Worm (Caenorhabditis elegans): ENCODE results near the gene unc-27.

unc-27 gene

DNA sequence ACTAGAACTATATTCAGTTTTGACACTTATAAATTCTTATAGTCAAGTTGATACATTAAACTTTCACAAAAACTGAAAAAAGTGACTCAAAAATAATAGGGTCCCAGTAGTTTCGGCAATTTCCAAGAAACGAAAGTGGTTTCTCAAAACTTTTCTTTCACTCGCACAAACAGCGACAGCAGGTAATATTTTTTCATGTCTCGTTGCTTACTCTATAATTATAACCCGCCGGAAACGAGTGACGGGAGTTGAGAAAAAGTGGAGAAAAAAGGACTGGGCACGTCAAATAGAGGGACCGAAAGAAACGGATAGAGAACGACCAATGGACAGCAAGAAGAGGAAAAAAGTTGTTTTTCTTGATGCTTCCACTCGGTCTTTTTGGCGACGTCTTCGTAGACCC lies 10.7 kb downstream of the unc-27 start:
- TF ChIP-seq sem-2 (GFP tag; optimal IDR thresholded peaks at IDR 0.05) (no peak), lsy-2 (tag; optimal IDR thresholded peaks at IDR 0.05) (no peak), drap-1 (GFP tag; optimal IDR thresholded peaks at IDR 0.05) (no peak), elt-1 (tag; optimal IDR thresholded peaks at IDR 0.05; ENCODE audit: borderline replicate concordance, insufficient read depth) (no peak), mab-5 (tag; optimal IDR thresholded peaks at IDR 0.05) (no peak), unc-62 (GFP tag; optimal IDR thresholded peaks at IDR 0.05) (no peak), ceh-83 (GFP tag; optimal IDR thresholded peaks at IDR 0.05) (no peak), ces-1 (GFP tag; optimal IDR thresholded peaks at IDR 0.05) (no peak), unc-120 (tag; optimal IDR thresholded peaks at IDR 0.05; ENCODE audit: poor library complexity, severe bottlenecking) (no peak), nhr-12 (tag; optimal IDR thresholded peaks at IDR 0.05) (no peak), snpc-4 (tag; optimal IDR thresholded peaks at IDR 0.05) (no peak), mls-2 (tag; optimal IDR thresholded peaks at IDR 0.05) (no peak), blmp-1 (tag; optimal IDR thresholded peaks at IDR 0.05) (no peak)

DNA sequence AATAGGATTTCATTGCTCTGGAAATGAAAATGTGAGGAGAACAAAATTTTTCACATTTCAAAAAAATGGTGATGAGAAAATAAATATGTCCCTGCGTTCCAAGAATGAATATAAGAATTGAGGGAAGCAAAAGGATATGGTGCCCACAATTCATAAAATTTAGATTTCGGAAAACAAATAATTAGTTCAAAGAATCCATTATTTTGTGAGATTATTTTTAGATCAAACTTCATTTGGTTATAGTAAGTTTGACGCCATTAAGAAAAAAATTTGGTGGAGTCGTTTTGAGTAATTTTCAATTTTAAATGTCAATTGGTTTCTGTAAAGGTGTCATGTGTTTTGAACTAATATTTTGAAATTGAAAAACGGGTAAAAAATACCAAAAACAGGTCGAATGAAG lies 11.1 kb downstream of the unc-27 start:
- no peak for TF ChIP-seq mls-2 (tag; optimal IDR thresholded peaks at IDR 0.05)
- no peak for TF ChIP-seq blmp-1 (tag; optimal IDR thresholded peaks at IDR 0.05)
- no peak for TF ChIP-seq ztf-11 (tag; optimal IDR thresholded peaks at IDR 0.05)
- TF ChIP-seq unc-62 (GFP tag; optimal IDR thresholded peaks at IDR 0.05) = no peak
- no peak for TF ChIP-seq elt-1 (tag; optimal IDR thresholded peaks at IDR 0.05; ENCODE audit: borderline replicate concordance, insufficient read depth)
- no peak for TF ChIP-seq ceh-43 (GFP tag; optimal IDR thresholded peaks at IDR 0.05)
- no peak for TF ChIP-seq nhr-12 (tag; optimal IDR thresholded peaks at IDR 0.05)
- no peak for TF ChIP-seq ces-1 (GFP tag; optimal IDR thresholded peaks at IDR 0.05)
- no peak for TF ChIP-seq ceh-39 (tag; optimal IDR thresholded peaks at IDR 0.05)
- TF ChIP-seq zip-8 (tag; optimal IDR thresholded peaks at IDR 0.05) = no peak
- no peak for TF ChIP-seq snpc-4 (tag; optimal IDR thresholded peaks at IDR 0.05)

DNA sequence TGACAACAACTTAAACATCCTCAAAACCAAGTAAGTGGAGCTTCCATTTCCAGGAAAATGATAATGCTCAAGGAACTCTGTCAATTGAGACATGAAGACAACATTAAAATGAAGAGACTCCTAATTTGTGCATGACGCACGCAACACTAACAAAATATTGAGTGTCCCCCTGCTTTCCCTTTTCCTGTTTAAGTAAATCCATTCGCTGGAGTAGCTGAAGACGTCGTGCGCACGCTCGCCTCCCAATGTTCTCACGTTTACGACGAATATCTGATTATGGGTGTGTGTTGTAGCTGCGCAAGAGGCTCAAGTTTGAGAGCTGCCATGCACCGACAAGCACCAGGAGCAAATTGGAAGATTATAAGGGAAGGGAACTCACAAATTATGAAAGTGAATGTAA lies 11.7 kb downstream of the unc-27 start:
- no peak for TF ChIP-seq hlh-1 (tag; optimal IDR thresholded peaks at IDR 0.05)
- TF ChIP-seq ces-1 (GFP tag; optimal IDR thresholded peaks at IDR 0.05) = peak; percentile 92

DNA sequence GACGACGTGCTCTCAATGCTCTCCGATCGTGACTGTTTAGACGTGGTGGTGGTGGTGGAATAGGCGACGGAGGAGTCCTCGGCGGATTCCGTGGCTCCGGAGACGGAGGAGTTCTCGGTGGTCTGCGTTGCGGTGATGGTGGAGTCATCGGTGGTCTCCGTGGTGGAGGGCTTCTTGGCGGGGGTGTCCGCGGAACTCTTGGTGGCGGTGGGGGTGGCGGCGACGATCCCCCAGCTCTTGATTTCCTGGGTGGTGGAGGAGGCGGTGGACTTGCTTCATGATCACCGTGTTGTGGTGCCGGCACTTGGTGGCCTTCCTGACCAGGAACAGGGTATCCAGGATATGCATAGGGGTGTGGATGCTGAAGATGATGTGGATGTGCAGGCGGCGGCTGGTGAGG lies 16.2 kb downstream of the unc-27 start:
- no peak for TF ChIP-seq flh-1 (GFP tag; optimal IDR thresholded peaks at IDR 0.05)
- no peak for TF ChIP-seq M03D4.4 (tag; optimal IDR thresholded peaks at IDR 0.05)
- no peak for TF ChIP-seq lin-13 (tag; optimal IDR thresholded peaks at IDR 0.05)
- TF ChIP-seq nhr-12 (tag; optimal IDR thresholded peaks at IDR 0.05) = no peak
- TF ChIP-seq lsy-2 (tag; optimal IDR thresholded peaks at IDR 0.05) = no peak
- no peak for TF ChIP-seq cnd-1 (tag; optimal IDR thresholded peaks at IDR 0.05)
- TF ChIP-seq sptf-1 (tag; optimal IDR thresholded peaks at IDR 0.05) = no peak
- no peak for TF ChIP-seq ces-1 (GFP tag; optimal IDR thresholded peaks at IDR 0.05)
- TF ChIP-seq hlh-1 (tag; optimal IDR thresholded peaks at IDR 0.05) = no peak
- no peak for TF ChIP-seq ceh-39 (tag; optimal IDR thresholded peaks at IDR 0.05)
- TF ChIP-seq bed-3 (GFP tag; optimal IDR thresholded peaks at IDR 0.05) = no peak
- TF ChIP-seq sem-2 (GFP tag; optimal IDR thresholded peaks at IDR 0.05) = no peak
- TF ChIP-seq elt-1 (tag; optimal IDR thresholded peaks at IDR 0.05; ENCODE audit: borderline replicate concordance, insufficient read depth) = no peak
- TF ChIP-seq mab-5 (tag; optimal IDR thresholded peaks at IDR 0.05) = no peak

DNA sequence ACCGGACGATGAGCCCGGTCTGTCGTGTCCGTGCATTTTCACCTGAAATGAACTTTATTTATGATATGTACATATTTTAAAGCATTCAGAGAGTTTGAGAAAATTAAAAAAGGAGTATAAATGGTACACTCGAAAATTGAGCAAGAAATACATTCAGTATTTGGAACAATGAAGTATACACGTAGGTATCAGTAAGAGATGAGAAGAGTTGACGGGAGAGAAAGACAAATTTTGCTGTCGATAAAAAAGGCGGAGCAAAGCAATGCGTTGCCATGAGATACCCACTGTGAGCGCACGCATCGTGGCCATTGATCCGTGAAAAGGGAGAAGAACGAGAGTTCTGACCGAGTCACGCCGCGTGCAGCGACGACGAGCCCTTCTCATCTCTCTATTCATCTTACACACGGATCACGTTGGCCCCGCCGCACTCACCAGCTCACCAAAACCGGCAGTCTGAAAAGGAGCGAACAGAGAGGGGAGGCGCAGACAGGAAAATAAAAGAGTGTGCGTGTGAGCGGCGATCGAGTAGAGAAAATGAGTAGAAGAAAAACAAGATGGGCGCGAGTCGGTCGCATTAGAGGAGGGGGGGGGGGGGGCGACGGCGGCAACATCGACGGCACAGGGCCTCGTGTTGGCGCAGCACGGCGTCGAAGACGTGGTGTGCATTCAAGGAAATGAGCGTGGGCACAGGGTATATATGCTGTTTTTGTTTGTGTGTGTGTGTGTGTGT lies 17.0 kb downstream of the unc-27 start, which contains the start of gene R04E5.8:
R04E5.8 (minus strand) TSS at position 51 of the 730 bp plus-strand sequence.
- TF ChIP-seq unc-120 (tag; optimal IDR thresholded peaks at IDR 0.05; ENCODE audit: poor library complexity, severe bottlenecking) (peak; percentile 48), mep-1 (tag; optimal IDR thresholded peaks at IDR 0.05) (no peak), zip-8 (tag; optimal IDR thresholded peaks at IDR 0.05) (no peak)

- TF ChIP-seq nhr-28 (tag; optimal IDR thresholded peaks at IDR 0.05) (no peak), ceh-83 (GFP tag; optimal IDR thresholded peaks at IDR 0.05) (no peak), bed-3 (GFP tag; optimal IDR thresholded peaks at IDR 0.05) (no peak), ceh-43 (GFP tag; optimal IDR thresholded peaks at IDR 0.05) (no peak), flh-1 (GFP tag; optimal IDR thresholded peaks at IDR 0.05) (no peak), elt-1 (tag; optimal IDR thresholded peaks at IDR 0.05; ENCODE audit: borderline replicate concordance, insufficient read depth) (no peak), sem-2 (GFP tag; optimal IDR thresholded peaks at IDR 0.05) (no peak), M03D4.4 (tag; optimal IDR thresholded peaks at IDR 0.05) (no peak), drap-1 (GFP tag; optimal IDR thresholded peaks at IDR 0.05) (no peak), lsy-2 (tag; optimal IDR thresholded peaks at IDR 0.05) (no peak), nhr-12 (tag; optimal IDR thresholded peaks at IDR 0.05) (no peak), tbx-8 (GFP tag; optimal IDR thresholded peaks at IDR 0.05) (no peak), unc-62 (GFP tag; optimal IDR thresholded peaks at IDR 0.05) (no peak), nhr-76 (tag; optimal IDR thresholded peaks at IDR 0.05) (no peak), zip-8 (tag; optimal IDR thresholded peaks at IDR 0.05) (no peak), hlh-1 (tag; optimal IDR thresholded peaks at IDR 0.05) (no peak), snpc-4 (tag; optimal IDR thresholded peaks at IDR 0.05) (no peak)
Observed at ce11 chrX:8808740-8809139, 19.5 kb downstream of the unc-27 start.
